Worm (Caenorhabditis elegans): ENCODE measurements around the gene T28C6.10.

DNA sequence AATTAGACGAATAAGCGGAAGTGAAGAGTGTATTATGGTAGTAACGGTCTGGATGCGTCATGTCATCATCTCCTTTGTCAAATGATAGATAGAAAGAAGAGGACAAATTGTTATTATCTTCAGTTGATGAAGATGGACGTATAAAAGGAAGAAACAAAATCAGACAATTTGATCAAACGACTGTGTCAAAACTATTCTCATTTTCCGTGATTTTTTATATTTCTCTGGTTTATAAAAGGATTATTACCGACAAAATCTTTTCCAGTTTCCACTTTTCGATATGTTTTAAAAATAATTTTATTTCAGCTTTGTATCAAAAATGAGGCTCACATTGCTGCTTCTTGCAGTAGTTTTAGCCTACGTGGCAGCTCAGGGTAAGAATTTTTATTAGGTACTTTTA is 1.7 kb upstream of the T28C6.10 start, which contains the start of gene grsp-2:
- TF ChIP-seq unc-130 (GFP tag; optimal IDR thresholded peaks at IDR 0.05): no peak
- TF ChIP-seq unc-62 (GFP tag; optimal IDR thresholded peaks at IDR 0.05): no peak

All from whole organism, young adult.